Worm (Caenorhabditis elegans) whole organism, L4/young adult: ENCODE results near the gene B0507.6.

Experiments
- W03F9.2 ChIP-seq: fragments of 150-350 bp; optimal IDR thresholded peaks from 2 replicates; lab custom pipeline; 2014; ENCODE audit warnings: missing biosample characterization, missing genetic modification characterization
- dao-5 ChIP-seq: sonication (generic microtip); optimal IDR thresholded peaks from 2 replicates; lab custom pipeline; 2016; ENCODE audit warnings: missing genotype, missing genetic modification characterization, moderate library complexity, missing compliant biosample characterization
- him-1 ChIP-seq: sonication (generic microtip); optimal IDR thresholded peaks from 2 replicates; lab custom pipeline; 2016; ENCODE audit warnings: missing genotype, missing genetic modification reagents, missing genetic modification characterization, missing compliant biosample characterization

DNA sequence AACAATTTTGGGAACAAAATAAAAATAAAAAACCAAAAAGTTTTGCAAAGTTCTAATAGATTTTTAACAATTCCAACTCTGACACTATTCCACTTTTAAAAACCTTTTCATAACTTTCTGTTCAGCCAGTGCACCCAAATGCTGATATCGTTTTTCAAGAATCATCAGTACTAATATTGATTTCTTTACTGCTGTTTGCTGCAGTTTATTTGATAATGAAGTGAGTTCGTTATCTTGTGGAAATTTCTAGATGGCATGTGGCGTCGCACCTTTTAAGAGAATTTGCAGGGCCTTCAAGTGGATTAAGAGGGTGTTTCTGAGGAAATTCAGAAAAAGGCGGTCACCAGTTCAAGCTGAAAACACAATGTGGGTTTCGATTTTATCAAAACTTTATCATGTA, 15.0 kb upstream of the B0507.6 start:
- TF ChIP-seq him-1 (tag; lab: Kevin White, UChicago) (no peak), dao-5 (no peak), W03F9.2 (tag; lab: Kevin White, UChicago) (no peak)
